Worm (Caenorhabditis elegans) whole organism, dauer: ENCODE measurements around the gene tbc-1.

Source experiments
- unc-62 ChIP-seq: sonication (generic microtip); optimal IDR thresholded peaks from 2 replicates; lab custom pipeline; 2017; ENCODE audit warnings: missing biosample characterization, missing genetic modification reagents, missing genetic modification characterization

tbc-1 gene

ce11 chrX:14970221-14970801, at the start of gene tbc-1, which contains the start of gene flwr-1:
TSS of gene tbc-1 (plus strand) at chrX:14970751.
TSS of gene flwr-1 (minus strand) at chrX:14970271.
- no peak for TF ChIP-seq unc-62 (GFP tag; lab: Kevin White, UChicago)

- TF ChIP-seq unc-62 (GFP tag; lab: Kevin White, UChicago): no peak
Observed at ce11 chrX:14920880-14921279, 49.7 kb upstream of the tbc-1 start.

- TF ChIP-seq unc-62 (GFP tag; lab: Kevin White, UChicago): no peak
Observed at ce11 chrX:14922758-14923157, 47.8 kb upstream of the tbc-1 start.

- no peak for TF ChIP-seq unc-62 (GFP tag; lab: Kevin White, UChicago)
Observed at ce11 chrX:14928854-14929253, 41.7 kb upstream of the tbc-1 start, which contains the start of gene ntr-2. TSS of gene ntr-2 (minus strand) at chrX:14928954.

ce11 chrX:14929512-14929911, 41.0 kb upstream of the tbc-1 start:
- TF ChIP-seq unc-62 (GFP tag; lab: Kevin White, UChicago): no peak

- no peak for TF ChIP-seq unc-62 (GFP tag; lab: Kevin White, UChicago)
Observed at ce11 chrX:14931443-14931842, 39.1 kb upstream of the tbc-1 start.

ce11 chrX:14938188-14938587, 32.4 kb upstream of the tbc-1 start:
- TF ChIP-seq unc-62 (GFP tag; lab: Kevin White, UChicago): no peak

- TF ChIP-seq unc-62 (GFP tag; lab: Kevin White, UChicago): no peak
Observed at ce11 chrX:14946217-14946463, 24.4 kb upstream of the tbc-1 start, which contains the start of gene mrp-5. TSS of gene mrp-5 (minus strand) at chrX:14946317.

- no peak for TF ChIP-seq unc-62 (GFP tag; lab: Kevin White, UChicago)
Observed at ce11 chrX:14946464-14947354, 23.8 kb upstream of the tbc-1 start.

ce11 chrX:14947355-14947668, 23.2 kb upstream of the tbc-1 start:
- no peak for TF ChIP-seq unc-62 (GFP tag; lab: Kevin White, UChicago)

ce11 chrX:14951797-14952196, 18.8 kb upstream of the tbc-1 start:
- TF ChIP-seq unc-62 (GFP tag; lab: Kevin White, UChicago): no peak

- TF ChIP-seq unc-62 (GFP tag; lab: Kevin White, UChicago): no peak
Observed at ce11 chrX:14954548-14954947, 16.0 kb upstream of the tbc-1 start, which contains the start of gene pag-3. TSS of gene pag-3 (minus strand) at chrX:14954648.

- no peak for TF ChIP-seq unc-62 (GFP tag; lab: Kevin White, UChicago)
Observed at ce11 chrX:14957176-14957575, 13.4 kb upstream of the tbc-1 start.

ce11 chrX:14958401-14958800, 12.2 kb upstream of the tbc-1 start:
- no peak for TF ChIP-seq unc-62 (GFP tag; lab: Kevin White, UChicago)

ce11 chrX:14959393-14960073, 11.0 kb upstream of the tbc-1 start:
- TF ChIP-seq unc-62 (GFP tag; lab: Kevin White, UChicago): no peak

- TF ChIP-seq unc-62 (GFP tag; lab: Kevin White, UChicago): no peak
Observed at ce11 chrX:14960841-14961240, 9.7 kb upstream of the tbc-1 start.
